Fruit fly (Drosophila melanogaster): ENCODE measurements around the gene sfl.
A peak's percentile ranks its signal among the peaks of the same experiment; 100 is the strongest.

The sfl gene

DNA sequence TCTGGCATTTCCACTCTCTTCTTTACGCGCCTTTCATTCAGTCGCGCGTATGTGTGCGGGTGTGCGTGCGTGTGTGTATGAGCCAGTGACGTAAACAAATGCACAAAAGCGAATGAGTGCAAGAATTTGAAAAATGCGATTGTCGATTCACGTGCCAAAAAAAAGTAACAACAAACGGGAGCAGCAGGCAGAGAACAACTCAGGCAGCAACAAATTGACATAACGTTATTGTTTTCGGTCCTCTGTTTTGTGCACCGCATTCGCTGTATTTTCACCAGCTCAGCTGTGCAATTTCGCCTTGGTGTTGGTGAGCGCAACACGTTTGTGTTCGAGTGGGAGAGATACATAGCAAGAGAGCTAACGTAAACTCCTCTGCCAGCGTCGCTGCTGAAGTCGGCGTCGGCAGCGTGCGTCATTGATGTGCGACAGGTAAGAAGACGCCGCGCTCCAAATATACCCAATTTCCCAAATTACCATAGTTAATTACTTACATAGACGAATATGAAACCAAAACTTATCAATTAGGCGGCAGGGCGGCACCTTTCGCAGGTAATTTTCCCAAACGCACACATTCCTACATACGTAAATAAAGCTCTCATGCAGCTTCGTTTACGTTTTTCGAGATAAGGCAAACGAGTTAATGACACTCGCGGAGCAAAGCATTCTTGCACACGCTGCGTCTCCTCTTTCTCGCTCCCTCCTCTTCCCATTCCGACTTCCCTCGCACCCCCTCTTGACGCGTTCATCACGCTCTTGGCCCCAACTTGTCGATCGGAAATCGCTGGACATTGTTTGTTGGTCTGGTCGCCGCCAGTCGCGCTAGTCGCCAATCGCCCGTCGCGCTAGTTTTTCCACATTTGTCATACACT, 807 bp downstream of the sfl start (continued):
- TF ChIP-seq CG2712 (tag; optimal IDR thresholded peaks at IDR 0.05) (no peak), Gsc (GFP tag; IDR thresholded peaks at IDR 0.05) (no peak), ken (GFP tag; IDR thresholded peaks at IDR 0.05) (no peak), dimm (GFP tag; IDR thresholded peaks at IDR 0.05) (no peak), slou (GFP tag; optimal IDR thresholded peaks at IDR 0.05) (no peak), CG11093 (GFP tag; IDR thresholded peaks at IDR 0.05) (no peak), sug (tag; optimal IDR thresholded peaks at IDR 0.05) (no peak), mld (GFP tag; IDR thresholded peaks at IDR 0.05; ENCODE audit: partially characterized antibody) (no peak), Opbp (GFP tag; IDR thresholded peaks at IDR 0.05; ENCODE audit: partially characterized antibody) (no peak), mirr (GFP tag; optimal IDR thresholded peaks at IDR 0.05) (no peak), Dfd (GFP tag; optimal IDR thresholded peaks at IDR 0.05) (no peak), Ets65A (GFP tag) (peak; percentile 31), CG34422 (GFP tag; IDR thresholded peaks at IDR 0.05) (no peak), CG18476 (GFP tag; optimal IDR thresholded peaks at IDR 0.05) (no peak), Abd-B (GFP tag; optimal IDR thresholded peaks at IDR 0.05) (no peak), Bteb2 (GFP tag; optimal IDR thresholded peaks at IDR 0.05) (no peak), ttk (GFP tag; IDR thresholded peaks at IDR 0.05) (no peak), fd96Cb (tag; optimal IDR thresholded peaks at IDR 0.05) (no peak), lov (optimal IDR thresholded peaks at IDR 0.05) (no peak), lov (GFP tag; IDR thresholded peaks at IDR 0.05) (0 out of 3 replicates have a peak, but pooled peaks have one; percentile 25), ac (GFP tag; optimal IDR thresholded peaks at IDR 0.05) (no peak), ind (GFP tag; optimal IDR thresholded peaks at IDR 0.05) (no peak), Mrtf (GFP tag; IDR thresholded peaks at IDR 0.05) (no peak), NFAT (GFP tag; IDR thresholded peaks at IDR 0.05) (peak; percentile 32; the same call in 1 of the 2 replicates), CG3163 (GFP tag; optimal IDR thresholded peaks at IDR 0.05) (no peak), tna (GFP tag; IDR thresholded peaks at IDR 0.05; ENCODE audit: partially characterized antibody) (no peak), gem (tag; optimal IDR thresholded peaks at IDR 0.05) (no peak), lbe (GFP tag; optimal IDR thresholded peaks at IDR 0.05) (no peak), ap (GFP tag; IDR thresholded peaks at IDR 0.05) (no peak), Rx (GFP tag; IDR thresholded peaks at IDR 0.05) (no peak), kay (GFP tag; optimal IDR thresholded peaks at IDR 0.05) (no peak), vfl (GFP tag; optimal IDR thresholded peaks at IDR 0.05) (no peak), Hand (GFP tag; optimal IDR thresholded peaks at IDR 0.05) (no peak), CHES-1-like (GFP tag; optimal IDR thresholded peaks at IDR 0.05) (peak; percentile 7), ash1 (GFP tag; optimal IDR thresholded peaks at IDR 0.05) (no peak), zen (tag; optimal IDR thresholded peaks at IDR 0.05) (peak; percentile 39), dmrt11E (tag; optimal IDR thresholded peaks at IDR 0.05) (no peak), CG1832 (GFP tag; optimal IDR thresholded peaks at IDR 0.05) (no peak), CG12071 (GFP tag; optimal IDR thresholded peaks at IDR 0.05) (no peak), Awh (GFP tag; IDR thresholded peaks at IDR 0.05) (peak; percentile 81), ci (GFP tag; IDR thresholded peaks at IDR 0.05) (peak; percentile 38; the same call in 1 of the 3 replicates), CG15479 (GFP tag; optimal IDR thresholded peaks at IDR 0.05) (peak; percentile 97), oc (tag; optimal IDR thresholded peaks at IDR 0.05) (no peak), CG15514 (GFP tag; optimal IDR thresholded peaks at IDR 0.05) (no peak), Hey (tag; optimal IDR thresholded peaks at IDR 0.05) (no peak), ranshi (GFP tag; IDR thresholded peaks at IDR 0.05) (0 out of 2 replicates have a peak, but pooled peaks have one; percentile 5), Drgx (GFP tag; IDR thresholded peaks at IDR 0.05) (no peak; the same call in 1 of the 2 replicates), chm (GFP tag; IDR thresholded peaks at IDR 0.05) (no peak), CG32772 (GFP tag; IDR thresholded peaks at IDR 0.05) (no peak), pho (GFP tag; optimal IDR thresholded peaks at IDR 0.05) (no peak), yki (optimal IDR thresholded peaks at IDR 0.05) (no peak)
